Worm (Caenorhabditis elegans): ENCODE measurements around the gene T22B7.22.

T22B7.22 gene

DNA sequence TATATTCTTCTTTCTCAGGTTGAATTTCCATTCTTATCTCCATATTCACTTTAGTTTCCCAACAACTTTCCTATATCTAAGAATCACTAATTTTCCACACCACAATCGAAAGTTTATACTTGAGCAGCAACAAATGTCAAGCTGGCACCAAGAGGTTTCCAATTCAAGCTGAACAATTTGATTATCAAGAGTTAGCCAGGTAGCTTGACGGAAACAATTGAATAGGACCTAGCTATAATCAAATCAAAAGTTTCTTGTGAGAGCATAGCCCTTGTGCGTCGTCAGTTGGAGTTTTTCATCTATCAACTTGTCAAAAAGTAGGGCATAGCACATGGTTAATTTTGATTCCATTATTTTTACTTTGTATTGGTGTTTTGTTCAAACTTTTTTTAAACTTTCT, 4.2 kb upstream of the T22B7.22 start:
- TF ChIP-seq ceh-28 (tag; optimal IDR thresholded peaks at IDR 0.05) = no peak
- no peak for TF ChIP-seq nhr-11 (tag; optimal IDR thresholded peaks at IDR 0.05)
- no peak for TF ChIP-seq jun-1 (tag; optimal IDR thresholded peaks at IDR 0.05)
- no peak for TF ChIP-seq skn-1 (tag; optimal IDR thresholded peaks at IDR 0.05)
- no peak for TF ChIP-seq daf-12 (tag; optimal IDR thresholded peaks at IDR 0.05)
- no peak for TF ChIP-seq lsy-12 (tag; optimal IDR thresholded peaks at IDR 0.05)
- no peak for TF ChIP-seq ztf-4 (tag; optimal IDR thresholded peaks at IDR 0.05)
- no peak for TF ChIP-seq nhr-23 (tag; optimal IDR thresholded peaks at IDR 0.05)
- TF ChIP-seq nhr-76 (tag; optimal IDR thresholded peaks at IDR 0.05) = no peak
- no peak for TF ChIP-seq fkh-10 (GFP tag; optimal IDR thresholded peaks at IDR 0.05)
- no peak for TF ChIP-seq hmg-11 (tag; optimal IDR thresholded peaks at IDR 0.05)
- no peak for TF ChIP-seq elt-1 (tag; optimal IDR thresholded peaks at IDR 0.05)
- no peak for TF ChIP-seq ZK546.5 (tag; optimal IDR thresholded peaks at IDR 0.05)
- TF ChIP-seq sea-2 (GFP tag; optimal IDR thresholded peaks at IDR 0.05) = no peak
- TF ChIP-seq ceh-82 (tag; optimal IDR thresholded peaks at IDR 0.05) = no peak
- TF ChIP-seq ceh-9 (tag; optimal IDR thresholded peaks at IDR 0.05) = no peak
- TF ChIP-seq mml-1 (tag; optimal IDR thresholded peaks at IDR 0.05) = no peak
- no peak for TF ChIP-seq zag-1 (tag; optimal IDR thresholded peaks at IDR 0.05)

- TF ChIP-seq ceh-82 (tag; optimal IDR thresholded peaks at IDR 0.05) (no peak), nhr-25 (tag; optimal IDR thresholded peaks at IDR 0.05) (peak; percentile 70), fos-1 (tag; optimal IDR thresholded peaks at IDR 0.05) (no peak), sea-2 (GFP tag; optimal IDR thresholded peaks at IDR 0.05) (no peak)
Observed at ce11 chrX:5661179-5661578, 1.4 kb downstream of the T22B7.22 start.

DNA sequence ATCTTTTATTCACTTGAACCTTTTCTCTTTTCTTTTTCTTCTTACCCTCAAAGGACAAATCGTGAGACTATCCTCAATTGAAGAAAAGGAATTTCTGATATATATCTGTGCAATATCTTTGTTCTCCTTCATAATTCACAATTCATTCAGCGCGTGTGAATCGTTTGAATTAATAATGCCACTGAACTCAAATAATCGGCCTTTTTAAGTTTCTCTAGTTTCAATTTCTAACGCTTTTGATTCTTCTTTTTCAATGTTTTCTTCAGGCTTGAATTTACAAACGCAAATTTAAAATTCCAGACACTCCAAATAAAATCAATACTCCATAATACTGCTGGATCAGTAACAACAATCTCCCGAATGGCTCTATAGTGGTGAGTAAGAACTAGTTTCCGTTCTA, 3.8 kb downstream of the T22B7.22 start, which contains the start of gene egl-13:
TSS of gene egl-13 (plus strand) at position 301 of the 400 bp plus-strand sequence.
- TF ChIP-seq nhr-77 (tag; optimal IDR thresholded peaks at IDR 0.05) (no peak), tbx-2 (tag; optimal IDR thresholded peaks at IDR 0.05) (no peak), ceh-82 (tag; optimal IDR thresholded peaks at IDR 0.05) (no peak), nhr-12 (tag; optimal IDR thresholded peaks at IDR 0.05) (no peak), ama-1 (optimal IDR thresholded peaks at IDR 0.05) (no peak), elt-2 (tag; optimal IDR thresholded peaks at IDR 0.05) (no peak), nfya-1 (tag; optimal IDR thresholded peaks at IDR 0.05; ENCODE audit: insufficient read depth) (no peak), ztf-11 (tag; optimal IDR thresholded peaks at IDR 0.05) (no peak), ZK546.5 (tag; optimal IDR thresholded peaks at IDR 0.05) (no peak), aly-2 (tag; optimal IDR thresholded peaks at IDR 0.05) (no peak), fkh-2 (tag; optimal IDR thresholded peaks at IDR 0.05) (no peak), snpc-4 (tag; optimal IDR thresholded peaks at IDR 0.05) (no peak), nhr-23 (tag; optimal IDR thresholded peaks at IDR 0.05) (no peak), nhr-76 (tag; optimal IDR thresholded peaks at IDR 0.05) (no peak), nhr-67 (tag; optimal IDR thresholded peaks at IDR 0.05) (no peak), eor-1 (tag; optimal IDR thresholded peaks at IDR 0.05) (no peak), ceh-9 (tag; optimal IDR thresholded peaks at IDR 0.05) (no peak), nhr-28 (tag; optimal IDR thresholded peaks at IDR 0.05) (no peak), egl-27 (tag; optimal IDR thresholded peaks at IDR 0.05) (no peak)

DNA sequence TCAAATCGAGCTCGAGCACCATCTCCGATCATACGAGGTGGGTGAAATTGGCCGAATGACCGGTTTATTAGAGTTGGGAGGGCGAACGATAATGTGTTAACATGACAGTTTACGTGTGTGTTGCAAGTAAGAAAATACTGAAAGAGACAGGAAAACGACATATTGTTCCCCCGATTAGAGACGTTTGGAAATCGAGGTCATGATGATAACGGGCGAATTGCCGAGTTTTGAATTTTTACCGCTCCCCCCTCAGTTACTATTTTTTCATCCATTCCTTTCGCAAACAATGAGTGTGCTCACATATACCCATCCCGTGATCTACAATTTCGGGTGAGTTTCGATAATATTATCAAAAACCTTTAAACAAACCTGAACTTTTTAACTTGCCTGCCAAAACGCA, 10.0 kb downstream of the T22B7.22 start:
- TF ChIP-seq elt-2 (tag; optimal IDR thresholded peaks at IDR 0.05) = peak; percentile 82
- TF ChIP-seq nhr-77 (tag; optimal IDR thresholded peaks at IDR 0.05) = no peak
- peak; percentile 41 for TF ChIP-seq pha-4 (tag; optimal IDR thresholded peaks at IDR 0.05)
- no peak for TF ChIP-seq unc-62 (GFP tag; optimal IDR thresholded peaks at IDR 0.05)
- TF ChIP-seq pqm-1 (tag; optimal IDR thresholded peaks at IDR 0.05) = peak; percentile 45
- no peak for TF ChIP-seq ama-1 (optimal IDR thresholded peaks at IDR 0.05)
- no peak for TF ChIP-seq nhr-76 (tag; optimal IDR thresholded peaks at IDR 0.05)
- no peak for TF ChIP-seq lin-39 (tag; optimal IDR thresholded peaks at IDR 0.05)
- TF ChIP-seq unc-39 (tag; optimal IDR thresholded peaks at IDR 0.05) = no peak
- no peak for TF ChIP-seq ceh-82 (tag; optimal IDR thresholded peaks at IDR 0.05)
- TF ChIP-seq nhr-25 (tag; optimal IDR thresholded peaks at IDR 0.05) = no peak
- peak; percentile 17 for TF ChIP-seq jun-1 (tag; optimal IDR thresholded peaks at IDR 0.05)
- no peak for TF ChIP-seq elt-1 (tag; optimal IDR thresholded peaks at IDR 0.05)
